Worm (Caenorhabditis elegans) whole organism, L2 larva: ENCODE measurements around the gene C42C1.9.

Source experiments
- ZK546.5 ChIP-seq: sonication (generic microtip); optimal IDR thresholded peaks from 2 replicates; lab custom pipeline; 2017; ENCODE audit warnings: missing biosample characterization, missing genetic modification characterization
- aly-2 ChIP-seq: fragments of 150-350 bp; optimal IDR thresholded peaks from 2 replicates; lab custom pipeline; 2014; ENCODE audit warnings: missing biosample characterization, missing genetic modification characterization
- ama-1 ChIP-seq: fragments of 150-350 bp; optimal IDR thresholded peaks from 2 replicates; lab custom pipeline; 2018; ENCODE audit warnings: inconsistent platforms
- blmp-1 ChIP-seq: sonication (generic microtip); optimal IDR thresholded peaks from 2 replicates; lab custom pipeline; 2017; ENCODE audit warnings: missing genetic modification characterization, mild to moderate bottlenecking, missing compliant biosample characterization, antibody characterized with exemption, moderate library complexity; ENCODE audit not compliant: insufficient read depth
- mdl-1 ChIP-seq, 2 experiments: fragments of 150-350 bp in 1 of 2; sonication (generic microtip) in 1 of 2; optimal IDR thresholded peaks; 2 replicates each; lab custom pipeline; 2017; ENCODE audit warnings: missing biosample characterization in 2 of 2, missing genetic modification characterization in 2 of 2
- nhr-23 ChIP-seq: fragments of 150-350 bp; optimal IDR thresholded peaks from 2 replicates; lab custom pipeline; 2014; ENCODE audit warnings: missing biosample characterization, missing genetic modification reagents, missing genetic modification characterization
- nhr-237 ChIP-seq: fragments of 150-350 bp; optimal IDR thresholded peaks from 2 replicates; lab custom pipeline; 2014; ENCODE audit warnings: missing biosample characterization, missing genetic modification characterization
- zag-1 ChIP-seq: fragments of 150-350 bp; optimal IDR thresholded peaks from 2 replicates; lab custom pipeline; 2014; ENCODE audit warnings: missing biosample characterization, missing genetic modification characterization
- ztf-4 ChIP-seq: fragments of 150-350 bp; optimal IDR thresholded peaks from 2 replicates; lab custom pipeline; 2014; ENCODE audit warnings: missing biosample characterization, missing genetic modification characterization

ce11 chrIV:12282873-12283272 lies 6.4 kb upstream of the C42C1.9 start, which contains the start of gene hpo-12:
- no peak for TF ChIP-seq ZK546.5
- no peak for TF ChIP-seq nhr-23 (tag; lab: Kevin White, UChicago)
- TF ChIP-seq mdl-1 (tag; optimal IDR thresholded peaks at IDR 0.05; lab: Kevin White, UChicago): no peak
- TF ChIP-seq blmp-1 (tag; lab: Kevin White, UChicago): no peak
- no peak for TF ChIP-seq ztf-4 (tag; lab: Kevin White, UChicago)
- TF ChIP-seq ama-1 (lab: Kevin White, UChicago): no peak
- no peak for TF ChIP-seq nhr-237
- TF ChIP-seq aly-2 (tag; lab: Kevin White, UChicago): no peak
- no peak for TF ChIP-seq zag-1 (tag; lab: Kevin White, UChicago)
